Worm (Caenorhabditis elegans) whole organism, L4 larva: Measurements from ENCODE around the gene T28A8.3.

Experiments
- Y105C5A.15 ChIP-seq: fragments of 200-800 bp; sonication (Bioruptor generic); IDR thresholded peaks from 2 replicates; pipeline ENCODE4 v1.3.6; 2022; ENCODE audit warnings: missing genetic modification characterization, missing compliant biosample characterization
- ama-1 ChIP-seq: fragments of 150-350 bp; optimal IDR thresholded peaks from 2 replicates; lab custom pipeline; 2014; ENCODE audit warnings: inconsistent platforms, mixed read lengths
- ceh-82 ChIP-seq: sonication (generic microtip); optimal IDR thresholded peaks from 2 replicates; lab custom pipeline; 2017; ENCODE audit warnings: missing biosample characterization, missing genetic modification characterization
- nhr-25 ChIP-seq: sonication (generic microtip); optimal IDR thresholded peaks from 2 replicates; lab custom pipeline; 2017; ENCODE audit warnings: missing genetic modification characterization, mild to moderate bottlenecking, missing compliant biosample characterization, antibody characterized with exemption, moderate library complexity, borderline replicate concordance; ENCODE audit not compliant: insufficient read depth
- set-16 ChIP-seq: fragments of 200-800 bp; sonication (Bioruptor generic); IDR thresholded peaks from 2 replicates; pipeline ENCODE4 v1.3.6; 2022; ENCODE audit warnings: missing genetic modification reagents, missing genetic modification characterization, missing compliant biosample characterization
- snpc-4 ChIP-seq: fragments of 150-350 bp; optimal IDR thresholded peaks from 2 replicates; lab custom pipeline; 2014; ENCODE audit warnings: missing biosample characterization, missing genetic modification characterization
- unc-39 ChIP-seq: sonication (generic microtip); optimal IDR thresholded peaks from 2 replicates; lab custom pipeline; 2017; ENCODE audit warnings: missing biosample characterization, missing genetic modification characterization

- TF ChIP-seq nhr-25 (no peak), Y105C5A.15 (no peak), ceh-82 (tag; lab: Kevin White, UChicago) (no peak), unc-39 (tag; lab: Kevin White, UChicago) (no peak), set-16 (peak; percentile 50), ama-1 (lab: Kevin White, UChicago) (no peak), snpc-4 (tag; lab: Kevin White, UChicago) (no peak)
These were observed 35.0 kb downstream of the T28A8.3 start for ce11 chrIII:13540791-13541190.
